Fruit fly (Drosophila melanogaster): ENCODE results near the gene CG42504.

The CG42504 gene

DNA sequence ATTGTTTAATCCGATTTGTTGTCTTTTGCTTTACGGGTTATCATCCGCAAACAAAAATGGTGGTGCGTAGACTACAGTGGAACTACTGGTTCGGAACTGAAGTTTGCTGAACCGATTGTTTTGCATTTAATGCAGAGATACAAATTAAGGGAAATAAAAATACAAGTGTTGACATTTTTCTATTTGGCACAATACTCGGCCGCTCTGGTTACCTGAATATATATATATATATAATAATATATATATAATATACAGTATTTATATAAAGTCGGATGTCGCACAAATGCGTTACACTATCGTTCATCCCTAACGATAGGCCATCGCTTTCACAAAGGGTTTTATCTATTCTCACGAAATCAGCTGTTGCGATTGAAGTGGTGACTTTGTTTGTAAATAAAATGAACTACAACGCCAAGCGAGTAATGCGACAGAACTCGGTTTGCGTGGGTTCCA lies 14.7 kb downstream of the CG42504 start, which contains the start of the genes DCAF12 and Spt3 (continued):
- peak; percentile 43; the same call in 1 of the 2 replicates for TF ChIP-seq sob (GFP tag; IDR thresholded peaks at IDR 0.05)
- TF ChIP-seq gem (tag; optimal IDR thresholded peaks at IDR 0.05) = peak; percentile 81
- TF ChIP-seq CG30403 (GFP tag; optimal IDR thresholded peaks at IDR 0.05) = peak; percentile 33
- TF ChIP-seq Asciz (GFP tag; optimal IDR thresholded peaks at IDR 0.05) = no peak
- peak; percentile 51; the same call in 1 of the 2 replicates for TF ChIP-seq al (GFP tag; IDR thresholded peaks at IDR 0.05)
- TF ChIP-seq Chrac-16 (GFP tag; optimal IDR thresholded peaks at IDR 0.05) = peak; percentile 35
- peak; percentile 94 for TF ChIP-seq hb (GFP tag; IDR thresholded peaks at IDR 0.05; ENCODE audit: partially characterized antibody)
- TF ChIP-seq sim (GFP tag; IDR thresholded peaks at IDR 0.05) = no peak
- no peak for TF ChIP-seq so (GFP tag; IDR thresholded peaks at IDR 0.05)
- TF ChIP-seq Gug (GFP tag; IDR thresholded peaks at IDR 0.05) = peak; percentile 63; the same call in 1 of the 4 replicates
- TF ChIP-seq CG2712 (tag; optimal IDR thresholded peaks at IDR 0.05) = peak; percentile 81
- peak; percentile 63 for TF ChIP-seq zen (tag; optimal IDR thresholded peaks at IDR 0.05)
- peak; percentile 83 for TF ChIP-seq CG14710 (tag; optimal IDR thresholded peaks at IDR 0.05)
- TF ChIP-seq row (GFP tag; IDR thresholded peaks at IDR 0.05) = peak; percentile 97
- TF ChIP-seq Bgb (GFP tag; IDR thresholded peaks at IDR 0.05; ENCODE audit: partially characterized antibody) = peak; percentile 91
- no peak for TF ChIP-seq CG18476 (GFP tag; optimal IDR thresholded peaks at IDR 0.05)
- TF ChIP-seq slbo (GFP tag; IDR thresholded peaks at IDR 0.05) = peak; percentile 77
- TF ChIP-seq CG33557 (GFP tag; optimal IDR thresholded peaks at IDR 0.05) = peak; percentile 61
- peak; percentile 22 for TF ChIP-seq fd3F (GFP tag; optimal IDR thresholded peaks at IDR 0.05)
- TF ChIP-seq CG5953 (GFP tag; IDR thresholded peaks at IDR 0.05) = no peak
- no peak for TF ChIP-seq ro (GFP tag; IDR thresholded peaks at IDR 0.05)
- no peak for TF ChIP-seq CG18262 (tag; optimal IDR thresholded peaks at IDR 0.05)
- TF ChIP-seq D (optimal IDR thresholded peaks at IDR 0.05) = no peak
- TF ChIP-seq D (GFP tag; optimal IDR thresholded peaks at IDR 0.05) = peak; percentile 38
- TF ChIP-seq NC2α (GFP tag; optimal IDR thresholded peaks at IDR 0.05) = no peak
- TF ChIP-seq Ptx1 (GFP tag; IDR thresholded peaks at IDR 0.05) = peak; percentile 71
- peak; percentile 50 for TF ChIP-seq Xbp1 (GFP tag; optimal IDR thresholded peaks at IDR 0.05)
- no peak for TF ChIP-seq sens (GFP tag)
- TF ChIP-seq Ssrp (tag; optimal IDR thresholded peaks at IDR 0.05) = peak; percentile 44
- TF ChIP-seq CG1792 (GFP tag; optimal IDR thresholded peaks at IDR 0.05) = no peak
- TF ChIP-seq Oaz (GFP tag; IDR thresholded peaks at IDR 0.05) = no peak
- TF ChIP-seq psq (GFP tag; optimal IDR thresholded peaks at IDR 0.05) = peak; percentile 1
- TF ChIP-seq Opbp (GFP tag; IDR thresholded peaks at IDR 0.05; ENCODE audit: partially characterized antibody) = peak; percentile 90
- peak; percentile 7 for TF ChIP-seq CG12155 (GFP tag; optimal IDR thresholded peaks at IDR 0.05)
- peak; percentile 91 for TF ChIP-seq Kr (GFP tag; optimal IDR thresholded peaks at IDR 0.05)
- TF ChIP-seq Drgx (GFP tag; IDR thresholded peaks at IDR 0.05) = no peak
- TF ChIP-seq CG11695 (GFP tag; IDR thresholded peaks at IDR 0.05) = no peak
- peak; percentile 97 for TF ChIP-seq Doc3 (GFP tag; IDR thresholded peaks at IDR 0.05; ENCODE audit: partially characterized antibody)
- TF ChIP-seq grn (GFP tag; optimal IDR thresholded peaks at IDR 0.05) = peak; percentile 74
- TF ChIP-seq CoRest (tag; optimal IDR thresholded peaks at IDR 0.05) = peak; percentile 76
- TF ChIP-seq Camta (GFP tag; optimal IDR thresholded peaks at IDR 0.05) = no peak
- peak in 1 of 2 experiments; percentile 89 for TF ChIP-seq crp (GFP tag; optimal IDR thresholded peaks at IDR 0.05)
- TF ChIP-seq croc (GFP tag; conservative IDR thresholded peaks at IDR 0.05) = peak; percentile 52; the same call in 2 of the 3 replicates
- no peak for TF ChIP-seq BtbVII (GFP tag; optimal IDR thresholded peaks at IDR 0.05)
- TF ChIP-seq pfk (GFP tag; optimal IDR thresholded peaks at IDR 0.05) = no peak
- TF ChIP-seq nmo (GFP tag; optimal IDR thresholded peaks at IDR 0.05) = peak; percentile 81
- peak; percentile 44 for TF ChIP-seq Side (GFP tag; optimal IDR thresholded peaks at IDR 0.05)
- peak; percentile 43 for TF ChIP-seq CG9727 (GFP tag; optimal IDR thresholded peaks at IDR 0.05)
- TF ChIP-seq slou (GFP tag; optimal IDR thresholded peaks at IDR 0.05) = peak; percentile 7
- TF ChIP-seq CG7372 (GFP tag; IDR thresholded peaks at IDR 0.05) = peak; percentile 48; the same call in 1 of the 2 replicates
- peak; percentile 63 for TF ChIP-seq NfI (GFP tag; optimal IDR thresholded peaks at IDR 0.05)
